Fruit fly (Drosophila melanogaster) Kc167 (cell line): Measurements from ENCODE around the gene Eaf6.

Experiments
- Myc ChIP-seq: fragments of >200 bp; optimal IDR thresholded peaks from 2 replicates; lab custom pipeline; 2017; ENCODE audit warnings: missing external identifiers
- h ChIP-seq: fragments of >200 bp; optimal IDR thresholded peaks from 3 replicates; lab custom pipeline; 2018; ENCODE audit warnings: missing external identifiers
- insv ChIP-seq: fragments of >200 bp; optimal IDR thresholded peaks from 3 replicates; lab custom pipeline; 2018; ENCODE audit warnings: missing external identifiers
- psq ChIP-seq: fragments of >200 bp; optimal IDR thresholded peaks from 2 replicates; lab custom pipeline; 2017; ENCODE audit warnings: missing external identifiers

DNA sequence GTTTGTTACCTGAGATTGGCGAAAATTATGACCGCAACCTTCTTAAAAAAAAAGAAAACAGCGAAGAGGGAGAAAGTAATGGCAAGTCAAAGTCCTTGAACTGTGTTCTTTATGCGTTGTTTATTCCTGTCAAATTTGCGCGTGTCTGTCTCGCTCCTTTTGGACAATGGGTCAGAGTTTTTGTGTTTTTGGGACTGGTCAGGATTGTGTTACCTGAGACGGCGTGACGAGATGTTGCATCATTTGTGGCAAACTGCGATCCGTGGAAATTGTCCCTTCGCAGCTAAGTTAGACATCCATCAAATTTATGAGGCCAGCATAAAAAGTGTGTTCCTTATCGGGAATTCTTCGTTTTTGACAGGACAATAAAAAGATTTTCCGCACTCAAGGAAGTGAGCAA, 15.2 kb upstream of the Eaf6 start:
- TF ChIP-seq psq (lab: Kevin White, UChicago) (no peak), insv (lab: Kevin White, UChicago) (no peak), h (lab: Kevin White, UChicago) (no peak), Myc (lab: Kevin White, UChicago) (no peak)
